Worm (Caenorhabditis elegans): Measurements from ENCODE around the gene R11G10.4.

ce11 chrV:13515115-13515514 is 8.7 kb downstream of the R11G10.4 start, which contains the start of gene semi-1:
- TF ChIP-seq nhr-237 (tag; optimal IDR thresholded peaks at IDR 0.05) (no peak), lsy-2 (tag; optimal IDR thresholded peaks at IDR 0.05) (no peak), elt-3 (tag; optimal IDR thresholded peaks at IDR 0.05) (no peak), nhr-12 (tag; optimal IDR thresholded peaks at IDR 0.05) (no peak), egl-27 (tag; optimal IDR thresholded peaks at IDR 0.05) (no peak), lin-11 (tag; optimal IDR thresholded peaks at IDR 0.05) (no peak), nhr-77 (tag; optimal IDR thresholded peaks at IDR 0.05) (no peak), F13H6.1 (tag; optimal IDR thresholded peaks at IDR 0.05) (no peak), unc-62 (GFP tag; optimal IDR thresholded peaks at IDR 0.05) (no peak), ceh-82 (tag; optimal IDR thresholded peaks at IDR 0.05) (no peak), snpc-4 (tag; optimal IDR thresholded peaks at IDR 0.05) (no peak), ztf-11 (tag; optimal IDR thresholded peaks at IDR 0.05) (no peak), mdl-1 (tag; optimal IDR thresholded peaks at IDR 0.05) (no peak), R02D3.7 (tag; optimal IDR thresholded peaks at IDR 0.05) (no peak)

Data from whole organism, L2 larva.